Worm (Caenorhabditis elegans) whole organism, L4/young adult: ENCODE data around the gene str-37.

ENCODE experiments used
- dao-5 ChIP-seq: sonication (generic microtip); optimal IDR thresholded peaks from 2 replicates; lab custom pipeline; 2016; ENCODE audit warnings: missing genotype, missing genetic modification characterization, moderate library complexity, missing compliant biosample characterization
- him-1 ChIP-seq: sonication (generic microtip); optimal IDR thresholded peaks from 2 replicates; lab custom pipeline; 2016; ENCODE audit warnings: missing genotype, missing genetic modification reagents, missing genetic modification characterization, missing compliant biosample characterization

DNA sequence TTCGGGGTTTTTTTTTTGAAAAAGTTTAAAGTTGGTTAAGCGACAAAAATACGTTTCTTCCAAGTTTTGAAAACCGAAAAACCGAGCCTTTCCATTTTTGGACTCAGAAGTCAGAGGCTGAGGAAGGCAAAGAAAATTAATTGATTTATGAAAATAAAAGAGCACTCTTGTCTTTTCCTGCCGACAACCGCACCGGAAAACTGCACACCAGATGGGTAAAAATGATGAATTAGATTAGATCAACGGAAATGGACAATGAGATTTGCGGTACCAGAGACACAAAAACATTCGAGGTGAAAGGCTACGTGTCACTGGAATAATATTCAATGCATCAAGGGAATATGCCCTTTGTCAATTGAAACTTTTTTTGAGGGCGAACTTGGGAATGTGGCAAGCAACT, 33.1 kb upstream of the str-37 start:
- no peak for TF ChIP-seq him-1 (tag; lab: Kevin White, UChicago)
- no peak for TF ChIP-seq dao-5
